Worm (Caenorhabditis elegans) whole organism, L4 larva: ENCODE measurements around the gene mab-23.

Source experiments
- F10B5.3 ChIP-seq: sonication (generic microtip); optimal IDR thresholded peaks from 2 replicates; lab custom pipeline; 2016; ENCODE audit warnings: mild to moderate bottlenecking, missing genetic modification characterization, missing compliant biosample characterization
- T20F7.1 ChIP-seq: fragments of 200-800 bp; sonication (Bioruptor generic); optimal IDR thresholded peaks from 2 replicates; lab custom pipeline; 2018; ENCODE audit warnings: mild to moderate bottlenecking, missing genetic modification characterization, missing compliant biosample characterization
- T26A8.4 ChIP-seq: fragments of 200-800 bp; sonication (Bioruptor generic); IDR thresholded peaks from 2 replicates; pipeline ENCODE4 v1.3.6; 2022; ENCODE audit warnings: missing genetic modification characterization, missing compliant biosample characterization
- Y48G9A.11 ChIP-seq: fragments of 200-800 bp; sonication (Bioruptor generic); IDR thresholded peaks from 2 replicates; pipeline ENCODE4 v1.3.6; 2022; ENCODE audit warnings: missing genetic modification reagents, missing genetic modification characterization, missing compliant biosample characterization
- Y75B8A.6 ChIP-seq: fragments of 200-800 bp; sonication (Bioruptor generic); IDR thresholded peaks from 2 replicates; pipeline ENCODE4 v1.3.6; 2022; ENCODE audit warnings: missing genetic modification reagents, missing genetic modification characterization, missing compliant biosample characterization
- ZK546.5 ChIP-seq, 2 experiments: sonication (generic microtip); optimal IDR thresholded peaks; 2 replicates each; lab custom pipeline; 2017; ENCODE audit warnings: missing biosample characterization in 2 of 2, missing genetic modification characterization in 2 of 2
- aha-1 ChIP-seq: fragments of 150-350 bp; peaks from one replicate; lab custom pipeline; 2014; ENCODE audit warnings: missing biosample characterization, missing genetic modification characterization
- ceh-20 ChIP-seq: fragments of 200-800 bp; sonication (Bioruptor generic); IDR thresholded peaks from 2 replicates; pipeline ENCODE4 v1.3.6; 2022; ENCODE audit warnings: missing genetic modification reagents, missing genetic modification characterization, missing compliant biosample characterization
- ceh-32 ChIP-seq: sonication (generic microtip); optimal IDR thresholded peaks from 2 replicates; lab custom pipeline; 2016; ENCODE audit warnings: mild to moderate bottlenecking, missing genetic modification characterization, missing compliant biosample characterization; ENCODE audit not compliant: poor library complexity
- ceh-44 ChIP-seq: fragments of 200-800 bp; sonication (Bioruptor generic); IDR thresholded peaks from 2 replicates; pipeline ENCODE4 v1.3.6; 2022; ENCODE audit warnings: missing genetic modification reagents, missing genetic modification characterization, missing compliant biosample characterization
- ceh-82 ChIP-seq: sonication (generic microtip); optimal IDR thresholded peaks from 2 replicates; lab custom pipeline; 2017; ENCODE audit warnings: missing biosample characterization, missing genetic modification characterization
- daf-16 ChIP-seq, 3 experiments: sonication (generic microtip); optimal IDR thresholded peaks; 2 replicates each; lab custom pipeline; 2016 to 2017; ENCODE audit warnings: missing genetic modification characterization in 3 of 3, missing genetic modification reagents in 3 of 3, mild to moderate bottlenecking in 2 of 3, missing compliant biosample characterization in 2 of 3, missing biosample characterization in 1 of 3, moderate library complexity in 1 of 3
- dmd-6 ChIP-seq: fragments of 200-800 bp; sonication (Bioruptor generic); IDR thresholded peaks from 2 replicates; pipeline ENCODE4 v1.3.6; 2022; ENCODE audit warnings: missing genetic modification reagents, missing genetic modification characterization, missing compliant biosample characterization
- dve-1 ChIP-seq: sonication (generic microtip); optimal IDR thresholded peaks from 2 replicates; lab custom pipeline; 2017; ENCODE audit warnings: antibody characterized with exemption, mild to moderate bottlenecking, missing genetic modification characterization, missing compliant biosample characterization; ENCODE audit not compliant: insufficient read depth
- egl-27 ChIP-seq: sonication (generic microtip); optimal IDR thresholded peaks from 3 replicates; lab custom pipeline; 2017; ENCODE audit warnings: missing biosample characterization, missing genetic modification reagents, missing genetic modification characterization
- fkh-10 ChIP-seq: fragments of 150-350 bp; optimal IDR thresholded peaks from 2 replicates; lab custom pipeline; 2014; ENCODE audit warnings: missing biosample characterization, missing genetic modification reagents, missing genetic modification characterization
- gei-8 ChIP-seq: fragments of 200-800 bp; sonication (Bioruptor generic); optimal IDR thresholded peaks from 2 replicates; lab custom pipeline; 2018; ENCODE audit warnings: mild to moderate bottlenecking, missing genetic modification characterization, missing compliant biosample characterization
- hif-1 ChIP-seq, 2 experiments: sonication (generic microtip); optimal IDR thresholded peaks; 2 replicates each; lab custom pipeline; 2016 to 2017; ENCODE audit warnings: missing compliant biosample characterization in 2 of 2, missing genetic modification characterization in 2 of 2, missing genetic modification reagents in 2 of 2, missing genotype in 2 of 2, mild to moderate bottlenecking in 1 of 2
- hlh-11 ChIP-seq: fragments of 200-800 bp; sonication (Bioruptor generic); optimal IDR thresholded peaks from 2 replicates; lab custom pipeline; 2018; ENCODE audit warnings: mild to moderate bottlenecking, missing genetic modification characterization, missing compliant biosample characterization
- hlh-30 ChIP-seq: sonication (generic microtip); optimal IDR thresholded peaks from 2 replicates; lab custom pipeline; 2017; ENCODE audit warnings: antibody characterized with exemption, mild to moderate bottlenecking, missing genetic modification characterization, missing compliant biosample characterization; ENCODE audit not compliant: insufficient read depth
- hmg-1.1 ChIP-seq: fragments of 200-800 bp; sonication (Bioruptor generic); IDR thresholded peaks from 2 replicates; pipeline ENCODE4 v1.3.6; 2022; ENCODE audit warnings: missing genetic modification reagents, missing genetic modification characterization, missing compliant biosample characterization
- lin-15B ChIP-seq: fragments of 150-350 bp; sonication (generic microtip); optimal IDR thresholded peaks from 3 replicates; lab custom pipeline; 2014; ENCODE audit warnings: missing biosample characterization, missing genetic modification characterization
- lin-29 ChIP-seq: fragments of 200-800 bp; sonication (Bioruptor generic); IDR thresholded peaks from 2 replicates; pipeline ENCODE4 v1.3.6; 2022; ENCODE audit warnings: missing genetic modification reagents, missing genetic modification characterization, missing compliant biosample characterization
- lir-3 ChIP-seq: sonication (generic microtip); optimal IDR thresholded peaks from 2 replicates; lab custom pipeline; 2016; ENCODE audit warnings: mild to moderate bottlenecking, missing genetic modification characterization, missing compliant biosample characterization
- mdl-1 ChIP-seq, 2 experiments: fragments of 150-350 bp in 1 of 2; sonication (generic microtip) in 1 of 2; optimal IDR thresholded peaks; 2 replicates each; lab custom pipeline; 2014 to 2017; ENCODE audit warnings: missing biosample characterization in 2 of 2, missing genetic modification characterization in 2 of 2
- mxl-3 ChIP-seq: fragments of 200-800 bp; sonication (Bioruptor generic); optimal IDR thresholded peaks from 2 replicates; lab custom pipeline; 2018; ENCODE audit warnings: mild to moderate bottlenecking, missing genetic modification characterization, missing compliant biosample characterization
- nhr-10 ChIP-seq: fragments of 150-350 bp; optimal IDR thresholded peaks from 2 replicates; lab custom pipeline; 2014; ENCODE audit warnings: missing biosample characterization, missing genetic modification characterization
- nhr-102 ChIP-seq: sonication (generic microtip); optimal IDR thresholded peaks from 2 replicates; lab custom pipeline; 2016; ENCODE audit warnings: mild to moderate bottlenecking, missing genetic modification characterization, moderate library complexity, missing compliant biosample characterization
- nhr-11 ChIP-seq: fragments of 150-350 bp; optimal IDR thresholded peaks from 2 replicates; lab custom pipeline; 2014; ENCODE audit warnings: missing biosample characterization, missing genetic modification characterization
- nhr-111 ChIP-seq: fragments of 200-800 bp; sonication (Bioruptor generic); optimal IDR thresholded peaks from 2 replicates; lab custom pipeline; 2018; ENCODE audit warnings: mild to moderate bottlenecking, missing genetic modification characterization, missing compliant biosample characterization
- nhr-28 ChIP-seq: fragments of 150-350 bp; optimal IDR thresholded peaks from 2 replicates; lab custom pipeline; 2014; ENCODE audit warnings: missing biosample characterization, missing genetic modification characterization
- nhr-42 ChIP-seq: fragments of 200-800 bp; sonication (Bioruptor generic); IDR thresholded peaks from 2 replicates; pipeline ENCODE4 v1.3.6; 2022; ENCODE audit warnings: missing genetic modification characterization, missing compliant biosample characterization
- nhr-77 ChIP-seq: fragments of 150-350 bp; optimal IDR thresholded peaks from 2 replicates; lab custom pipeline; 2014; ENCODE audit warnings: missing biosample characterization, missing genetic modification characterization
- pha-4 ChIP-seq, 2 experiments: fragments of 150-350 bp in 1 of 2; fragments of 200-800 bp in 1 of 2; sonication (Bioruptor generic) in 1 of 2; IDR thresholded peaks in 1 of 2; optimal IDR thresholded peaks in 1 of 2; 2 replicates each; pipeline versions ENCODE4 v1.3.6 to Lab custom; 2014 to 2022; ENCODE audit warnings: missing genetic modification characterization in 2 of 2, missing genetic modification reagents in 2 of 2, missing biosample characterization in 1 of 2, missing compliant biosample characterization in 1 of 2
- php-3 ChIP-seq: fragments of 200-800 bp; sonication (Bioruptor generic); IDR thresholded peaks from 2 replicates; pipeline ENCODE4 v1.3.6; 2022; ENCODE audit warnings: missing genetic modification reagents, missing genetic modification characterization, missing compliant biosample characterization
- saeg-2 ChIP-seq: fragments of 200-800 bp; sonication (Bioruptor generic); IDR thresholded peaks from 2 replicates; pipeline ENCODE4 v1.3.6; 2022; ENCODE audit warnings: missing genetic modification reagents, missing genetic modification characterization, missing compliant biosample characterization
- set-16 ChIP-seq: fragments of 200-800 bp; sonication (Bioruptor generic); IDR thresholded peaks from 2 replicates; pipeline ENCODE4 v1.3.6; 2022; ENCODE audit warnings: missing genetic modification reagents, missing genetic modification characterization, missing compliant biosample characterization
- snpc-4 ChIP-seq: fragments of 150-350 bp; optimal IDR thresholded peaks from 2 replicates; lab custom pipeline; 2014; ENCODE audit warnings: missing biosample characterization, missing genetic modification characterization
- spr-1 ChIP-seq: sonication (generic microtip); optimal IDR thresholded peaks from 2 replicates; lab custom pipeline; 2016; ENCODE audit warnings: mild to moderate bottlenecking, missing genetic modification characterization, missing compliant biosample characterization
- unc-39 ChIP-seq: sonication (generic microtip); optimal IDR thresholded peaks from 2 replicates; lab custom pipeline; 2017; ENCODE audit warnings: missing biosample characterization, missing genetic modification characterization
- unc-62 ChIP-seq, 3 experiments: fragments of 150-350 bp in 1 of 3; sonication (generic microtip); optimal IDR thresholded peaks in 2 of 3; peaks in 1 of 3; 1 replicate in 1 of 3; 2 replicates in 2 of 3; lab custom pipeline; 2014 to 2017; ENCODE audit warnings: missing biosample characterization in 3 of 3, missing genetic modification characterization in 3 of 3, missing genetic modification reagents in 3 of 3, missing genotype in 1 of 3
- ztf-7 ChIP-seq: fragments of 150-350 bp; optimal IDR thresholded peaks from 2 replicates; lab custom pipeline; 2014; ENCODE audit warnings: missing biosample characterization, missing genetic modification characterization

Gene mab-23

DNA sequence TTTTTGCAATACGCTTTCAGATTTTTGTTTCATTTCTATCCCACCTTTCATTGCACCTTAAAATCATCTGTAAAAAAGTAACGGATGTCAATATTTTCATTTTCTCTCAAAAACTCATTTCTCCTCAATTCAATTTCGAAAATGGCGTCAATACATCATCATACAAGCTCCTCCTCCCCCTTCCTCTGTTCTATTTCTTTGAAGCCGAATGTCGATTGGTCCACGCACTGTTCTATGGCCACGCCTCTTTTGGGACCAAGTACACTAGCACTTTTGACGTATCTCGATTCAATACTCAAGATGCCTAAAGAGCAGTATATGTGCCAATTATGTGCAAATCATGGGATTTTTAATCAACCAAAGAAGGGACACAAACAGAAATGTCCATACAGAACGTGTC is at the start of gene mab-23:
Gene mab-23, plus strand, starts transcription at position 301 of the 400 bp plus-strand sequence.
- no peak for TF ChIP-seq php-3 (GFP tag; lab: Robert Waterston, UW)

DNA sequence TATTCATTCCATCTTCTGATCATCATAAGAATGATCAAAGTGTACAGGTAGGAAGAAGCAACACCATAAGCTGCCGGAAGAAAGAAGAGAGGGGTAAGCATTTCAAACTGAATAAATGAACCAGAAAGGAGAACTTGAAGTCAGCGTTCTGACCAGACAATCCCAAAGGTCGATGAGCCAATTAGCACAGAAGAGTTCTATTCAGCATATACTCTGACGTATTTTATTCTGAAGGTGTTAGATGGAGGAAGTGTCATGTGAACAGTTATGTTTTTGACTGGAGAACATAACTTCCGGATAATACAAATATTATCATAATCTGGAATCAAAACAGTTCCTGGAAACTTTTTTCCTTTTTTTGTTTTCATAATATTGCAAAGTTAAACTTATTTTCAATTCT is 44.2 kb upstream of the mab-23 start, which contains the start of gene srg-32:
Gene srg-32, minus strand, starts transcription at position 101 of the 400 bp plus-strand sequence.
- TF ChIP-seq lir-3 (tag; lab: Kevin White, UChicago) (no peak), Y75B8A.6 (GFP tag; lab: Robert Waterston, UW) (no peak), lin-15B (no peak), fkh-10 (no peak), nhr-10 (tag; lab: Kevin White, UChicago) (no peak), set-16 (GFP tag; lab: Robert Waterston, UW) (no peak), spr-1 (tag; lab: Kevin White, UChicago) (no peak), ceh-20 (no peak)

DNA sequence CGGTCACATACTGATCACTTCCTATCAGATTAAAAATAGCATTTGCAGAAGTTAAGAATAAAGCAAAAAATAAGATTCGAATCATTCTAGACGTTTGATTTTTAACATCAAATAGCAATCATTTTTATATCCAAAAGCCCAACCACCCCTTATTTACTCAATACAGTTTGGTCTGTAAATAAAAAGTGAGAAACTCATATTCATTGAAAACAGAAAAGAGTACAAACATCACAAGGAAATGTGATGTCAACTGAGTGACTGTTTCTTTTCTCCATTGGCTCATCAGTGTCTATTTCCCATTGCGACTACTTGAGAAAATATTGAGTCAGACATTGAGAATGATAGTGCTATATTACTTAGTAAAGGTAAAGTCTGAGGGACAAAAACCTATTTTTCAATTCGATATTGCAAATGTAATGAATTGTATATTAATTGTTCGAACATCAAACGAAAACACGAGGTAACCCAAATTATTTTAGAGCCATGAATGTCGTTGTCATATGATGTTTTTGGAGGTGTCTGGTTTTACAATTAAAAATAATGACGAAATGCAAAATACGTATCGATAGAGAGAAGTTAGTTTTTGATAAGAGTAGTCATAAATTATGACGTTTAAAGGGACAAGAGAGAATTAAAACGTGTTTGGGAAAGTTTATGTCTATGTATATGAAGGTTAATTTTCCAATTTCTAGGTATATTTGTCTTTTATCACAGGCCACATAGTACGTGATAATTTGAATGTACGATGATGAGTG is 42.9 kb upstream of the mab-23 start, which contains the start of gene ttr-23:
Gene ttr-23, minus strand, starts transcription at position 87 of the 755 bp plus-strand sequence.
- TF ChIP-seq nhr-77 (peak; percentile 72), nhr-28 (peak; percentile 49), ztf-7 (tag; lab: Kevin White, UChicago) (peak; percentile 72), mdl-1 (tag; optimal IDR thresholded peaks at IDR 0.05; lab: Kevin White, UChicago) (peak in 1 of 2 experiments; percentile 35), unc-62 (GFP tag; optimal IDR thresholded peaks at IDR 0.05 in 1 of 2; lab: Kevin White, UChicago) (peak in 1 of 2 experiments; percentile 95), unc-62 (tag; optimal IDR thresholded peaks at IDR 0.05; lab: Kevin White, UChicago) (no peak), daf-16 (GFP tag; optimal IDR thresholded peaks at IDR 0.05; lab: Kevin White, UChicago) (no peak), daf-16 (tag; optimal IDR thresholded peaks at IDR 0.05; lab: Kevin White, UChicago) (peak; percentile 50), dve-1 (tag; lab: Kevin White, UChicago) (peak; percentile 78), snpc-4 (no peak), nhr-102 (peak; percentile 4), hlh-11 (tag; lab: Kevin White, UChicago) (peak; percentile 52), hlh-30 (peak; percentile 14), dmd-6 (GFP tag; lab: Robert Waterston, UW) (0 out of 2 replicates have a peak, but pooled peaks have one; percentile 18), lin-29 (GFP tag; lab: Robert Waterston, UW) (no peak), unc-39 (tag; lab: Kevin White, UChicago) (no peak), php-3 (GFP tag; lab: Robert Waterston, UW) (peak; percentile 60), saeg-2 (no peak), hif-1 (tag; optimal IDR thresholded peaks at IDR 0.05; lab: Kevin White, UChicago) (peak in 1 of 2 experiments; percentile 74), egl-27 (tag; lab: Kevin White, UChicago) (no peak), mxl-3 (GFP tag; lab: Kevin White, UChicago) (no peak), Y48G9A.11 (GFP tag; lab: Robert Waterston, UW) (no peak), aha-1 (peak; percentile 37), T20F7.1 (GFP tag; lab: Kevin White, UChicago) (peak; percentile 21)

ce11 chrV:10592479-10592878 is 40.4 kb upstream of the mab-23 start, which contains the start of gene T21C9.9:
T21C9.9 (minus strand) TSS chrV:10592579.
- TF ChIP-seq ZK546.5 (tag; optimal IDR thresholded peaks at IDR 0.05; lab: Kevin White, UChicago) (no peak), aha-1 (no peak), dmd-6 (GFP tag; lab: Robert Waterston, UW) (no peak), F10B5.3 (tag; lab: Kevin White, UChicago) (no peak), ceh-82 (no peak), nhr-42 (GFP tag; lab: Robert Waterston, UW) (no peak), nhr-111 (GFP tag; lab: Kevin White, UChicago) (no peak), ceh-44 (GFP tag; lab: Robert Waterston, UW) (no peak), T26A8.4 (GFP tag; lab: Robert Waterston, UW) (no peak), nhr-11 (tag; lab: Kevin White, UChicago) (no peak), ceh-32 (tag; lab: Kevin White, UChicago) (no peak), gei-8 (GFP tag; lab: Kevin White, UChicago) (no peak), hmg-1.1 (GFP tag; lab: Robert Waterston, UW) (no peak), nhr-10 (tag; lab: Kevin White, UChicago) (no peak), pha-4 (GFP tag; IDR thresholded peaks at IDR 0.05; lab: Robert Waterston, UW) (no peak), pha-4 (tag; optimal IDR thresholded peaks at IDR 0.05; lab: Kevin White, UChicago) (no peak)
- TF ChIP-seq, all 104 proteins: peak for 0
